Fruit fly (Drosophila melanogaster) whole organism, embryonic: ENCODE data around the gene CG43407.

ENCODE experiments used
- ATbp ChIP-seq: fragments of 200-800 bp; sonication (Bioruptor generic); optimal IDR thresholded peaks from 2 replicates; lab custom pipeline; 2017; ENCODE audit warnings: missing biosample characterization, mild to moderate bottlenecking, missing genetic modification characterization, missing genetic modification reagents
- Atf6 ChIP-seq: fragments of 200-800 bp; sonication (Bioruptor generic); IDR thresholded peaks from 2 replicates; pipeline ENCODE4 v1.3.6; 2022; ENCODE audit warnings: missing biosample characterization, missing genetic modification characterization
- CG10431 ChIP-seq: fragments of 200-800 bp; sonication (Bioruptor generic); optimal IDR thresholded peaks from 3 replicates; lab custom pipeline; 2018; ENCODE audit warnings: missing biosample characterization, mild to moderate bottlenecking, missing genetic modification characterization
- CG11085 ChIP-seq: fragments of 200-800 bp; sonication (Bioruptor generic); IDR thresholded peaks from 2 replicates; pipeline ENCODE4 v1.3.6; 2022; ENCODE audit warnings: missing biosample characterization, missing genetic modification characterization
- CG11723 ChIP-seq: fragments of 200-800 bp; sonication (Bioruptor generic); optimal IDR thresholded peaks from 2 replicates; lab custom pipeline; 2017; ENCODE audit warnings: missing biosample characterization, mild to moderate bottlenecking, missing genetic modification characterization
- CG12071 ChIP-seq: fragments of 200-800 bp; sonication (Bioruptor generic); optimal IDR thresholded peaks from 3 replicates; lab custom pipeline; 2018; ENCODE audit warnings: missing biosample characterization, mild to moderate bottlenecking, missing genetic modification characterization
- CG1233 ChIP-seq: fragments of 200-800 bp; sonication (Bioruptor generic); optimal IDR thresholded peaks from 4 replicates; lab custom pipeline; 2018; ENCODE audit warnings: missing biosample characterization, mild to moderate bottlenecking, missing genetic modification characterization
- CG13624 ChIP-seq: fragments of 200-800 bp; sonication (Bioruptor generic); optimal IDR thresholded peaks from 2 replicates; lab custom pipeline; 2016; ENCODE audit warnings: missing biosample characterization, missing genetic modification characterization
- CG14710 ChIP-seq: fragments of 200-800 bp; sonication (Bioruptor generic); optimal IDR thresholded peaks from 3 replicates; lab custom pipeline; 2019; ENCODE audit warnings: missing biosample characterization, mild to moderate bottlenecking, missing genetic modification characterization, moderate library complexity
- CG16815 ChIP-seq: fragments of 200-800 bp; sonication (Bioruptor generic); optimal IDR thresholded peaks from 3 replicates; lab custom pipeline; 2017; ENCODE audit warnings: missing biosample characterization, mild to moderate bottlenecking, missing genetic modification characterization
- CG17802 ChIP-seq: fragments of 200-800 bp; sonication (Bioruptor generic); optimal IDR thresholded peaks from 2 replicates; lab custom pipeline; 2018; ENCODE audit warnings: missing biosample characterization, mild to moderate bottlenecking, missing genetic modification characterization, moderate library complexity
- CG2120 ChIP-seq: fragments of 200-800 bp; sonication (Bioruptor generic); optimal IDR thresholded peaks from 3 replicates; lab custom pipeline; 2016; ENCODE audit warnings: missing biosample characterization, missing genetic modification characterization
- CG3726 ChIP-seq: fragments of 200-800 bp; sonication (Bioruptor generic); IDR thresholded peaks from 3 replicates; pipeline ENCODE4, ENCODE4 v1.3.6; 2022; ENCODE audit warnings: missing biosample characterization, missing genetic modification characterization
- CG3995 ChIP-seq: fragments of 200-800 bp; sonication (Bioruptor generic); optimal IDR thresholded peaks from 3 replicates; lab custom pipeline; 2016; ENCODE audit warnings: missing biosample characterization, missing genetic modification characterization
- CG6854 ChIP-seq: fragments of 200-800 bp; sonication (Bioruptor generic); optimal IDR thresholded peaks from 3 replicates; lab custom pipeline; 2017; ENCODE audit warnings: missing biosample characterization, mild to moderate bottlenecking, missing genetic modification characterization
- CG9609 ChIP-seq: fragments of 200-800 bp; sonication (Bioruptor generic); optimal IDR thresholded peaks from 3 replicates; lab custom pipeline; 2016; ENCODE audit warnings: missing biosample characterization, missing genetic modification characterization
- CrebB ChIP-seq: fragments of 200-800 bp; sonication (Bioruptor generic); optimal IDR thresholded peaks from 3 replicates; lab custom pipeline; 2018; ENCODE audit warnings: missing biosample characterization, mild to moderate bottlenecking, missing genetic modification characterization
- Dip3 ChIP-seq: fragments of 200-800 bp; sonication (Bioruptor generic); optimal IDR thresholded peaks from 3 replicates; lab custom pipeline; 2016; ENCODE audit warnings: missing biosample characterization, missing genetic modification characterization
- Doc2 ChIP-seq: fragments of 200-800 bp; sonication (Bioruptor generic); IDR thresholded peaks from 2 replicates; pipeline ENCODE4 v1.3.6; 2022; ENCODE audit warnings: missing biosample characterization, missing genetic modification characterization
- Dp ChIP-seq: fragments of 200-800 bp; sonication (Bioruptor generic); optimal IDR thresholded peaks from 2 replicates; lab custom pipeline; 2018; ENCODE audit warnings: missing biosample characterization, mild to moderate bottlenecking, missing genetic modification characterization, moderate library complexity
- Ets97D ChIP-seq: fragments of 200-800 bp; sonication (Bioruptor generic); optimal IDR thresholded peaks from 3 replicates; lab custom pipeline; 2016; ENCODE audit warnings: missing biosample characterization, missing genetic modification characterization
- Gug ChIP-seq: fragments of 200-800 bp; sonication (Bioruptor generic); IDR thresholded peaks from 4 replicates; pipeline ENCODE4 v1.3.6; 2022; ENCODE audit warnings: missing biosample characterization, missing genetic modification characterization
- Hmx ChIP-seq: fragments of 200-800 bp; sonication (Bioruptor generic); optimal IDR thresholded peaks from 2 replicates; lab custom pipeline; 2016; ENCODE audit warnings: missing biosample characterization, missing genetic modification characterization
- Hr39 ChIP-seq: fragments of >200 bp; optimal IDR thresholded peaks from 2 replicates; lab custom pipeline; 2017
- MTF-1 ChIP-seq: fragments of 200-800 bp; sonication (Bioruptor generic); optimal IDR thresholded peaks from 2 replicates; lab custom pipeline; 2018; ENCODE audit warnings: missing biosample characterization, mild to moderate bottlenecking, missing genetic modification characterization, borderline replicate concordance
- Med ChIP-seq: fragments of 200-800 bp; sonication (Bioruptor generic); peaks from one replicate; lab custom pipeline; 2016; ENCODE audit warnings: missing biosample characterization, missing genetic modification characterization, mild to moderate bottlenecking, inconsistent platforms, moderate library complexity
- NfI ChIP-seq: fragments of 200-800 bp; sonication (Bioruptor generic); optimal IDR thresholded peaks from 3 replicates; lab custom pipeline; 2018; ENCODE audit warnings: missing biosample characterization, mild to moderate bottlenecking, missing genetic modification characterization, moderate library complexity
- Rx ChIP-seq: fragments of 200-800 bp; sonication (Bioruptor generic); IDR thresholded peaks from 2 replicates; pipeline ENCODE4 v1.3.6; 2022; ENCODE audit warnings: missing biosample characterization, missing genetic modification characterization
- ab ChIP-seq: fragments of 200-800 bp; sonication (Bioruptor generic); optimal IDR thresholded peaks from 2 replicates; lab custom pipeline; 2016; ENCODE audit warnings: missing biosample characterization, missing genetic modification characterization
- ara ChIP-seq: fragments of 200-800 bp; sonication (Bioruptor generic); IDR thresholded peaks from 2 replicates; pipeline ENCODE4 v1.3.6; 2022; ENCODE audit warnings: missing biosample characterization, missing genetic modification characterization
- az2 ChIP-seq: fragments of 200-800 bp; sonication (Bioruptor generic); optimal IDR thresholded peaks from 3 replicates; lab custom pipeline; 2016; ENCODE audit warnings: missing biosample characterization, missing genetic modification characterization
- ci ChIP-seq: fragments of 200-800 bp; sonication (Bioruptor generic); IDR thresholded peaks from 3 replicates; pipeline ENCODE4 v1.3.6; 2022; ENCODE audit warnings: missing biosample characterization, missing genetic modification characterization
- dati ChIP-seq: fragments of 200-800 bp; sonication (Bioruptor generic); IDR thresholded peaks from 2 replicates; pipeline ENCODE4 v1.3.6; 2022; ENCODE audit warnings: missing biosample characterization, missing genetic modification characterization
- dm ChIP-seq: fragments of 200-800 bp; sonication (Bioruptor generic); optimal IDR thresholded peaks from 3 replicates; lab custom pipeline; 2016; ENCODE audit warnings: missing biosample characterization, missing genetic modification characterization
- dmrt11E ChIP-seq: fragments of 200-800 bp; sonication (Bioruptor generic); optimal IDR thresholded peaks from 3 replicates; lab custom pipeline; 2018; ENCODE audit warnings: missing biosample characterization, mild to moderate bottlenecking, missing genetic modification characterization, moderate library complexity
- grn ChIP-seq: fragments of 200-800 bp; sonication (Bioruptor generic); optimal IDR thresholded peaks from 3 replicates; lab custom pipeline; 2017; ENCODE audit warnings: missing biosample characterization, missing genetic modification characterization
- jumu ChIP-seq: fragments of 200-800 bp; sonication (Bioruptor generic); optimal IDR thresholded peaks from 3 replicates; lab custom pipeline; 2016; ENCODE audit warnings: missing biosample characterization, missing genetic modification characterization
- mam ChIP-seq: fragments of 200-800 bp; sonication (Bioruptor generic); optimal IDR thresholded peaks from 3 replicates; lab custom pipeline; 2016; ENCODE audit warnings: missing biosample characterization, missing genetic modification characterization
- nau ChIP-seq: fragments of 200-800 bp; sonication (Bioruptor generic); optimal IDR thresholded peaks from 3 replicates; lab custom pipeline; 2017; ENCODE audit warnings: missing biosample characterization, mild to moderate bottlenecking, missing genetic modification characterization, missing genetic modification reagents
- nmo ChIP-seq: fragments of 200-800 bp; sonication (Bioruptor generic); optimal IDR thresholded peaks from 2 replicates; lab custom pipeline; 2018; ENCODE audit warnings: missing biosample characterization, mild to moderate bottlenecking, missing genetic modification characterization, moderate library complexity
- nom ChIP-seq: fragments of 200-800 bp; sonication (Bioruptor generic); optimal IDR thresholded peaks from 2 replicates; lab custom pipeline; 2017; ENCODE audit warnings: missing biosample characterization, missing genetic modification characterization, mild to moderate bottlenecking, moderate library complexity, missing genetic modification reagents
- pho ChIP-seq: fragments of 200-800 bp; sonication (Bioruptor generic); optimal IDR thresholded peaks from 2 replicates; lab custom pipeline; 2016; ENCODE audit warnings: missing biosample characterization, missing genetic modification characterization
- phol ChIP-seq: fragments of 200-800 bp; sonication (Bioruptor generic); optimal IDR thresholded peaks from 3 replicates; lab custom pipeline; 2018; ENCODE audit warnings: missing biosample characterization, mild to moderate bottlenecking, missing genetic modification characterization, moderate library complexity
- pnt ChIP-seq: fragments of 200-800 bp; sonication (Bioruptor generic); optimal IDR thresholded peaks from 3 replicates; lab custom pipeline; 2016; ENCODE audit warnings: missing biosample characterization, missing genetic modification characterization
- prd ChIP-seq, 3 experiments: fragments of >200 bp in 2 of 3; fragments of 200-800 bp in 1 of 3; sonication (Bioruptor generic) in 1 of 3; optimal IDR thresholded peaks in 2 of 3; IDR thresholded peaks in 1 of 3; 2 replicates in 2 of 3; 3 replicates in 1 of 3; pipeline versions ENCODE4 v1.3.6 to Lab custom; 2017 to 2022; ENCODE audit warnings: missing biosample characterization in 1 of 3, missing genetic modification characterization in 1 of 3
- slp2 ChIP-seq: fragments of 200-800 bp; sonication (Bioruptor generic); optimal IDR thresholded peaks from 2 replicates; lab custom pipeline; 2016; ENCODE audit warnings: missing biosample characterization, missing genetic modification characterization
- sqz ChIP-seq: fragments of 200-800 bp; sonication (Bioruptor generic); optimal IDR thresholded peaks from 3 replicates; lab custom pipeline; 2018; ENCODE audit warnings: missing biosample characterization, mild to moderate bottlenecking, missing genetic modification characterization
- tap ChIP-seq: fragments of 200-800 bp; optimal IDR thresholded peaks from 3 replicates; lab custom pipeline; 2019; ENCODE audit warnings: missing biosample characterization, mild to moderate bottlenecking, missing genetic modification characterization, moderate library complexity
- vvl ChIP-seq: fragments of 200-800 bp; sonication (Bioruptor generic); IDR thresholded peaks from 2 replicates; pipeline ENCODE4 v1.3.6; 2022; ENCODE audit warnings: missing biosample characterization, missing genetic modification characterization
- zfh2 ChIP-seq: fragments of 200-800 bp; sonication (Bioruptor generic); optimal IDR thresholded peaks from 2 replicates; lab custom pipeline; 2016; ENCODE audit warnings: missing biosample characterization, missing genetic modification characterization

The CG43407 gene

DNA sequence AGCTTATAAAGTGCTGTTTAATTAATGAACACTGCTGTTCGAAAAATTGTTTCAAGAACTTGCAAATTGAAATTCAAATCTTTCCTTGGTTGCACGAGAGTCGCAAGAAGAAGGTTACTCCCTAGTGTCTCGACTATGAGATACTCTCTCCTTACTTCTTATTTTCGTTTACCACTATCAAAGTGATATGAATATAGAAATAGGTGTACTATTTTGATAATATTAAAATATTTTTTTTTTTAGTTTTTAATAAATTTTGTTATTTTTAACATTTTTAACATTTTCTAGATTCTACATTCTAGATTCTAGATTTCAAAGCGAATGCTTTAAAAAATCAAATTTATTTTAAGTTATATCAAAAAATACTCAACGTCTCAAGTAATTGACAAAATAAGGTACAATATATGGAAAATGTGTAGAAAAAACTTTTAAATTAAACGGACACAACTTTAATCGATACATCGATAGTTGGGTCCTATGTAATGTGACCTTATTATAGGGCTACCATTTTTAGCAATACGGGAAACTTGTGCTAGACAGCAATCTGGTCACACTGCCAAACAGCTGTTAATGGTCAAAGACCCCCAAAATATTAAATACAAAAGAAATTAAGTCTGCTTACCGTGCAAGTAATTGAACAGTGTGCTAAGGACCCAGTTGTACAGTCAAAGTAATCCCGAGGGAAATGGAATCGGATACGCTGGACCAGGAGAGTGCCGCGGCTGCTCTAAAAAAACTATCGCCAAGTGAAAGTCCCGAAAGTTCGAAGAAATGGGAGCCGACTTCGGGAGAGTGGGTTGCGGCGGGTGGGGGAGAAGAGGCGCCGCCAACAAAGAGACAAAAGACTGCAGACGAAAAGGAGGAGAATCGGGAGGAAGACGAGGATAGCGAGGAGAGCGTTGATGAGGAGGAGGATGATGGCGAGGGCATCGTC, 39.2 kb upstream of the CG43407 start, which contains the start of gene MESR6 (continued):
- TF ChIP-seq dati (GFP tag; lab: Robert Waterston, UW), result no peak
- TF ChIP-seq CG13624 (GFP tag; lab: Kevin White, UChicago), result no peak
- no peak for TF ChIP-seq nau (GFP tag; lab: Kevin White, UChicago)
- TF ChIP-seq dmrt11E (tag; lab: Kevin White, UChicago), result no peak
- TF ChIP-seq Doc2 (GFP tag; lab: Robert Waterston, UW), result no peak
- no peak for TF ChIP-seq CG3995 (GFP tag; lab: Kevin White, UChicago)
- peak; percentile 5; the same call in 1 of the 2 replicates for TF ChIP-seq vvl (GFP tag; lab: Robert Waterston, UW)
- no peak for TF ChIP-seq zfh2
- no peak for TF ChIP-seq CG3726
- TF ChIP-seq ara (GFP tag; lab: Robert Waterston, UW), result no peak
- peak; percentile 64 for TF ChIP-seq Dp (GFP tag; lab: Kevin White, UChicago)
- TF ChIP-seq Ets97D (GFP tag; lab: Kevin White, UChicago), result peak; percentile 76
- TF ChIP-seq grn, result no peak
- no peak for TF ChIP-seq mam (GFP tag; lab: Kevin White, UChicago)
- no peak for TF ChIP-seq sqz
- no peak for TF ChIP-seq CrebB
- no peak for TF ChIP-seq CG12071 (GFP tag; lab: Kevin White, UChicago)
- no peak for TF ChIP-seq Hr39 (lab: Kevin White, UChicago)
- TF ChIP-seq CG6854 (GFP tag; lab: Kevin White, UChicago), result no peak
- TF ChIP-seq ATbp, result no peak
- TF ChIP-seq CG2120 (GFP tag; lab: Kevin White, UChicago), result peak; percentile 14
- no peak for TF ChIP-seq CG17802 (tag; lab: Kevin White, UChicago)
- TF ChIP-seq CG1233 (GFP tag; lab: Kevin White, UChicago), result no peak
- no peak for TF ChIP-seq Dip3 (GFP tag; lab: Kevin White, UChicago)
- TF ChIP-seq prd (optimal IDR thresholded peaks at IDR 0.05; lab: Kevin White, UChicago), result no peak
- TF ChIP-seq prd (GFP tag; IDR thresholded peaks at IDR 0.05; lab: Robert Waterston, UW), result peak; percentile 32; the same call in 1 of the 3 replicates
- no peak for TF ChIP-seq CG10431 (GFP tag; lab: Kevin White, UChicago)
- TF ChIP-seq pho (GFP tag; lab: Kevin White, UChicago), result no peak
- TF ChIP-seq MTF-1 (GFP tag; lab: Kevin White, UChicago), result no peak
- TF ChIP-seq Gug, result no peak
- no peak for TF ChIP-seq jumu
- no peak for TF ChIP-seq pnt
- no peak for TF ChIP-seq nom
- TF ChIP-seq CG14710 (tag; lab: Kevin White, UChicago), result peak; percentile 69
- TF ChIP-seq slp2 (GFP tag; lab: Kevin White, UChicago), result no peak
- TF ChIP-seq CG11723, result no peak
- no peak for TF ChIP-seq dm
- no peak for TF ChIP-seq Rx (GFP tag; lab: Robert Waterston, UW)
- no peak for TF ChIP-seq CG16815 (GFP tag; lab: Kevin White, UChicago)
- TF ChIP-seq Hmx, result no peak
- peak; percentile 60 for TF ChIP-seq phol (tag; lab: Kevin White, UChicago)
- TF ChIP-seq tap (tag; lab: Kevin White, UChicago), result no peak
- no peak for TF ChIP-seq NfI
- no peak for TF ChIP-seq ci (GFP tag; lab: Robert Waterston, UW)
- TF ChIP-seq CG9609 (GFP tag; lab: Kevin White, UChicago), result no peak
- peak; percentile 56 for TF ChIP-seq nmo (GFP tag; lab: Kevin White, UChicago)
- TF ChIP-seq Atf6 (GFP tag; lab: Robert Waterston, UW), result peak; percentile 45; the same call in 1 of the 2 replicates
- TF ChIP-seq Med (GFP tag; lab: Kevin White, UChicago), result peak; percentile 71
- TF ChIP-seq az2 (GFP tag; lab: Kevin White, UChicago), result no peak
- TF ChIP-seq CG11085 (GFP tag; lab: Robert Waterston, UW), result no peak
- TF ChIP-seq ab, result no peak
